Fruit fly (Drosophila melanogaster) whole organism, embryonic: ENCODE data around the gene dsx-c73A.
A peak's percentile ranks its signal among the peaks of the same experiment; 100 is the strongest.

Experiments used
- Abd-B ChIP-seq: fragments of 200-800 bp; sonication (Bioruptor generic); optimal IDR thresholded peaks from 2 replicates; lab custom pipeline; 2018; ENCODE audit warnings: missing biosample characterization, mild to moderate bottlenecking, missing genetic modification characterization, moderate library complexity
- Blimp-1 ChIP-seq: fragments of 200-800 bp; sonication (Bioruptor generic); optimal IDR thresholded peaks from 3 replicates; lab custom pipeline; 2018; ENCODE audit warnings: missing biosample characterization, missing genetic modification characterization, mild to moderate bottlenecking, moderate library complexity, missing genetic modification reagents
- CG10267 ChIP-seq: fragments of 200-800 bp; sonication (Bioruptor generic); optimal IDR thresholded peaks from 2 replicates; lab custom pipeline; 2018; ENCODE audit warnings: missing biosample characterization, mild to moderate bottlenecking, missing genetic modification characterization, moderate library complexity
- CG10366 ChIP-seq: fragments of 200-800 bp; sonication (Bioruptor generic); IDR thresholded peaks from 2 replicates; pipeline ENCODE4 v1.3.6; 2022; ENCODE audit warnings: missing biosample characterization, missing genetic modification characterization
- CG10565 ChIP-seq: fragments of 200-800 bp; sonication (Bioruptor generic); optimal IDR thresholded peaks from 3 replicates; lab custom pipeline; 2016; ENCODE audit warnings: missing biosample characterization, mild to moderate bottlenecking, missing genetic modification characterization
- CG10979 ChIP-seq: fragments of 200-800 bp; sonication (Bioruptor generic); optimal IDR thresholded peaks from 2 replicates; lab custom pipeline; 2018; ENCODE audit warnings: missing biosample characterization, mild to moderate bottlenecking, missing genetic modification characterization, moderate library complexity
- CG11504 ChIP-seq: fragments of 200-800 bp; sonication (Bioruptor generic); optimal IDR thresholded peaks from 3 replicates; lab custom pipeline; 2019; ENCODE audit warnings: missing biosample characterization, mild to moderate bottlenecking, missing genetic modification characterization, moderate library complexity
- CG12391 ChIP-seq: fragments of 200-800 bp; sonication (Bioruptor generic); optimal IDR thresholded peaks from 3 replicates; lab custom pipeline; 2018; ENCODE audit warnings: missing biosample characterization, mild to moderate bottlenecking, missing genetic modification characterization, moderate library complexity
- CG12659 ChIP-seq: fragments of 200-800 bp; sonication (Bioruptor generic); optimal IDR thresholded peaks from 3 replicates; lab custom pipeline; 2017; ENCODE audit warnings: mild to moderate bottlenecking, missing biosample characterization, missing genetic modification reagents, missing genetic modification characterization
- CG12769 ChIP-seq: fragments of 200-800 bp; sonication (Bioruptor generic); optimal IDR thresholded peaks from 2 replicates; lab custom pipeline; 2019; ENCODE audit warnings: missing biosample characterization, mild to moderate bottlenecking, missing genetic modification characterization, moderate library complexity
- CG15269 ChIP-seq: fragments of 200-800 bp; sonication (Bioruptor generic); optimal IDR thresholded peaks from 2 replicates; lab custom pipeline; 2018; ENCODE audit warnings: missing biosample characterization, mild to moderate bottlenecking, missing genetic modification characterization, moderate library complexity
- CG16815 ChIP-seq: fragments of 200-800 bp; sonication (Bioruptor generic); optimal IDR thresholded peaks from 3 replicates; lab custom pipeline; 2017; ENCODE audit warnings: missing biosample characterization, mild to moderate bottlenecking, missing genetic modification characterization
- CG17361 ChIP-seq: fragments of 200-800 bp; sonication (Bioruptor generic); IDR thresholded peaks from 3 replicates; pipeline ENCODE4 v1.3.6; 2022; ENCODE audit warnings: missing biosample characterization, missing genetic modification characterization
- CG17385 ChIP-seq: fragments of 200-800 bp; sonication (Bioruptor generic); optimal IDR thresholded peaks from 3 replicates; lab custom pipeline; 2018; ENCODE audit warnings: missing biosample characterization, mild to moderate bottlenecking, missing genetic modification characterization
- CG18262 ChIP-seq: fragments of 200-800 bp; optimal IDR thresholded peaks from 3 replicates; lab custom pipeline; 2019; ENCODE audit warnings: missing biosample characterization, mild to moderate bottlenecking, missing genetic modification characterization, moderate library complexity
- CG2678 ChIP-seq: fragments of 200-800 bp; sonication (Bioruptor generic); optimal IDR thresholded peaks from 3 replicates; lab custom pipeline; 2019; ENCODE audit warnings: missing biosample characterization, mild to moderate bottlenecking, missing genetic modification characterization, moderate library complexity
- CG2712 ChIP-seq: fragments of 200-800 bp; optimal IDR thresholded peaks from 3 replicates; lab custom pipeline; 2019; ENCODE audit warnings: missing biosample characterization, mild to moderate bottlenecking, missing genetic modification characterization, moderate library complexity
- CG31441 ChIP-seq: fragments of 200-800 bp; sonication (Bioruptor generic); IDR thresholded peaks from 2 replicates; pipeline ENCODE4 v1.3.6; 2022; ENCODE audit warnings: missing biosample characterization, missing genetic modification characterization
- CG32772 ChIP-seq: fragments of 200-800 bp; sonication (Bioruptor generic); IDR thresholded peaks from 2 replicates; pipeline ENCODE4 v1.3.6; 2022; ENCODE audit warnings: missing biosample characterization, missing genetic modification characterization
- CG7556 ChIP-seq: fragments of 200-800 bp; sonication (Bioruptor generic); optimal IDR thresholded peaks from 2 replicates; lab custom pipeline; 2017; ENCODE audit warnings: missing biosample characterization, mild to moderate bottlenecking, missing genetic modification characterization
- CG7839 ChIP-seq: fragments of 200-800 bp; sonication (Bioruptor generic); optimal IDR thresholded peaks from 3 replicates; lab custom pipeline; 2018; ENCODE audit warnings: missing biosample characterization, mild to moderate bottlenecking, missing genetic modification characterization, moderate library complexity
- CG8388 ChIP-seq: fragments of 200-800 bp; sonication (Bioruptor generic); optimal IDR thresholded peaks from 2 replicates; lab custom pipeline; 2019; ENCODE audit warnings: missing biosample characterization, mild to moderate bottlenecking, missing genetic modification characterization, moderate library complexity
- CG9437 ChIP-seq: fragments of 200-800 bp; sonication (Bioruptor generic); optimal IDR thresholded peaks from 2 replicates; lab custom pipeline; 2018; ENCODE audit warnings: missing biosample characterization, mild to moderate bottlenecking, missing genetic modification characterization
- CG9727 ChIP-seq: fragments of 200-800 bp; sonication (Bioruptor generic); optimal IDR thresholded peaks from 3 replicates; lab custom pipeline; 2017; ENCODE audit warnings: missing biosample characterization, mild to moderate bottlenecking, missing genetic modification characterization
- Camta ChIP-seq: fragments of 200-800 bp; sonication (Bioruptor generic); optimal IDR thresholded peaks from 2 replicates; lab custom pipeline; 2016; ENCODE audit warnings: missing biosample characterization, missing genetic modification characterization
- Fer3 ChIP-seq: fragments of 200-800 bp; sonication (Bioruptor generic); optimal IDR thresholded peaks from 2 replicates; lab custom pipeline; 2018; ENCODE audit warnings: missing biosample characterization, mild to moderate bottlenecking, missing genetic modification characterization, moderate library complexity
- Meics ChIP-seq: fragments of 200-800 bp; sonication (Bioruptor generic); optimal IDR thresholded peaks from 2 replicates; lab custom pipeline; 2017; ENCODE audit warnings: missing biosample characterization, mild to moderate bottlenecking, missing genetic modification characterization
- NFAT ChIP-seq: fragments of 200-800 bp; sonication (Bioruptor generic); IDR thresholded peaks from 2 replicates; pipeline ENCODE4 v1.3.6; 2022; ENCODE audit warnings: missing biosample characterization, missing genetic modification characterization
- Optix ChIP-seq: fragments of 200-800 bp; sonication (Bioruptor generic); IDR thresholded peaks from 3 replicates; pipeline ENCODE4 v1.3.6; 2022; ENCODE audit warnings: missing biosample characterization, missing genetic modification characterization
- Poxn ChIP-seq: fragments of 200-800 bp; sonication (Bioruptor generic); IDR thresholded peaks from 2 replicates; pipeline ENCODE4 v1.3.6; 2022; ENCODE audit warnings: missing biosample characterization, missing genetic modification characterization
- Sox102F ChIP-seq: fragments of 200-800 bp; sonication (Bioruptor generic); optimal IDR thresholded peaks from 2 replicates; lab custom pipeline; 2018; ENCODE audit warnings: missing biosample characterization, mild to moderate bottlenecking, missing genetic modification characterization, moderate library complexity
- dmrt99B ChIP-seq: fragments of 200-800 bp; sonication (Bioruptor generic); optimal IDR thresholded peaks from 2 replicates; lab custom pipeline; 2018; ENCODE audit warnings: missing biosample characterization, mild to moderate bottlenecking, missing genetic modification characterization, moderate library complexity
- eyg ChIP-seq: fragments of 200-800 bp; sonication (Bioruptor generic); optimal IDR thresholded peaks from 3 replicates; lab custom pipeline; 2016; ENCODE audit warnings: missing biosample characterization, missing genetic modification characterization
- fd96Cb ChIP-seq: fragments of 200-800 bp; sonication (Bioruptor generic); optimal IDR thresholded peaks from 2 replicates; lab custom pipeline; 2018; ENCODE audit warnings: missing biosample characterization, mild to moderate bottlenecking, missing genetic modification characterization, moderate library complexity
- fu2 ChIP-seq: fragments of 200-800 bp; sonication (Bioruptor generic); optimal IDR thresholded peaks from 2 replicates; lab custom pipeline; 2016; ENCODE audit warnings: missing biosample characterization, missing genetic modification characterization
- gce ChIP-seq: fragments of 200-800 bp; sonication (Bioruptor generic); IDR thresholded peaks from 3 replicates; pipeline ENCODE4 v1.3.6; 2022; ENCODE audit warnings: missing biosample characterization, missing genetic modification characterization
- grau ChIP-seq: fragments of 200-800 bp; optimal IDR thresholded peaks from 3 replicates; lab custom pipeline; 2019; ENCODE audit warnings: missing biosample characterization, mild to moderate bottlenecking, missing genetic modification characterization, moderate library complexity
- lmd ChIP-seq: fragments of 200-800 bp; sonication (Bioruptor generic); IDR thresholded peaks from 2 replicates; pipeline ENCODE4 v1.3.6; 2022; ENCODE audit warnings: missing biosample characterization, missing genetic modification characterization
- nmo ChIP-seq: fragments of 200-800 bp; sonication (Bioruptor generic); optimal IDR thresholded peaks from 2 replicates; lab custom pipeline; 2018; ENCODE audit warnings: missing biosample characterization, mild to moderate bottlenecking, missing genetic modification characterization, moderate library complexity
- oc ChIP-seq: fragments of 200-800 bp; sonication (Bioruptor generic); optimal IDR thresholded peaks from 2 replicates; lab custom pipeline; 2018; ENCODE audit warnings: missing biosample characterization, mild to moderate bottlenecking, missing genetic modification characterization, moderate library complexity
- org-1 ChIP-seq: fragments of 200-800 bp; sonication (Bioruptor generic); optimal IDR thresholded peaks from 2 replicates; lab custom pipeline; 2017; ENCODE audit warnings: missing biosample characterization, missing genetic modification characterization
- pan ChIP-seq, 4 experiments: fragments of >200 bp in 3 of 4; fragments of 200-800 bp in 1 of 4; sonication (Bioruptor generic) in 1 of 4; optimal IDR thresholded peaks in 3 of 4; IDR thresholded peaks in 1 of 4; 2 replicates each; pipeline versions ENCODE4 v1.3.6 to Lab custom; 2017 to 2022; ENCODE audit warnings: missing biosample characterization in 2 of 4, missing genetic modification characterization in 2 of 4, mixed read lengths in 1 of 4
- phol ChIP-seq: fragments of 200-800 bp; sonication (Bioruptor generic); optimal IDR thresholded peaks from 3 replicates; lab custom pipeline; 2018; ENCODE audit warnings: missing biosample characterization, mild to moderate bottlenecking, missing genetic modification characterization, moderate library complexity
- prd ChIP-seq, 3 experiments: fragments of >200 bp in 2 of 3; fragments of 200-800 bp in 1 of 3; sonication (Bioruptor generic) in 1 of 3; optimal IDR thresholded peaks in 2 of 3; IDR thresholded peaks in 1 of 3; 2 replicates in 2 of 3; 3 replicates in 1 of 3; pipeline versions ENCODE4 v1.3.6 to Lab custom; 2017 to 2022; ENCODE audit warnings: missing biosample characterization in 1 of 3, missing genetic modification characterization in 1 of 3
- row ChIP-seq: fragments of 200-800 bp; sonication (Bioruptor generic); IDR thresholded peaks from 3 replicates; pipeline ENCODE4 v1.3.6; 2022; ENCODE audit warnings: missing biosample characterization, missing genetic modification characterization
- sug ChIP-seq: fragments of 200-800 bp; optimal IDR thresholded peaks from 2 replicates; lab custom pipeline; 2019; ENCODE audit warnings: missing biosample characterization, mild to moderate bottlenecking, missing genetic modification characterization, moderate library complexity
- zen ChIP-seq: fragments of 200-800 bp; sonication (Bioruptor generic); optimal IDR thresholded peaks from 3 replicates; lab custom pipeline; 2018; ENCODE audit warnings: missing biosample characterization, mild to moderate bottlenecking, missing genetic modification characterization, moderate library complexity

The dsx-c73A gene

dm6 chr3L:16393700-16394099 is 58.1 kb downstream of the dsx-c73A start (continued):
- TF ChIP-seq row (GFP tag; lab: Robert Waterston, UW) (peak; percentile 43; the same call in 2 of the 3 replicates), Optix (no peak), CG16815 (GFP tag; lab: Kevin White, UChicago) (no peak), gce (GFP tag; lab: Robert Waterston, UW) (no peak), prd (optimal IDR thresholded peaks at IDR 0.05; lab: Kevin White, UChicago) (no peak), prd (GFP tag; IDR thresholded peaks at IDR 0.05; lab: Robert Waterston, UW) (no peak), sug (tag; lab: Kevin White, UChicago) (peak; percentile 5), CG10565 (GFP tag; lab: Kevin White, UChicago) (no peak), NFAT (GFP tag; lab: Robert Waterston, UW) (0 out of 2 replicates have a peak, but pooled peaks have one; percentile 4), zen (tag; lab: Kevin White, UChicago) (peak; percentile 11), eyg (GFP tag; lab: Kevin White, UChicago) (no peak)

dm6 chr3L:16392874-16393273 is 58.9 kb downstream of the dsx-c73A start:
- TF ChIP-seq CG9727 (GFP tag; lab: Kevin White, UChicago) (peak; percentile 30), Fer3 (peak; percentile 0), CG9437 (GFP tag; lab: Kevin White, UChicago) (peak; percentile 33), grau (peak; percentile 41), Camta (GFP tag; lab: Kevin White, UChicago) (no peak), Abd-B (no peak), CG7839 (tag; lab: Kevin White, UChicago) (peak; percentile 40), CG12659 (peak; percentile 9), row (GFP tag; lab: Robert Waterston, UW) (0 out of 3 replicates have a peak, but pooled peaks have one; percentile 12), CG2678 (peak; percentile 62), CG10267 (tag; lab: Kevin White, UChicago) (peak; percentile 1), CG17385 (peak; percentile 13), nmo (GFP tag; lab: Kevin White, UChicago) (peak; percentile 32), CG12391 (tag; lab: Kevin White, UChicago) (peak; percentile 3), CG8388 (GFP tag; lab: Kevin White, UChicago) (no peak), CG11504 (tag; lab: Kevin White, UChicago) (peak; percentile 60), CG31441 (GFP tag; lab: Robert Waterston, UW) (peak; percentile 43; the same call in 1 of the 2 replicates), CG7556 (GFP tag; lab: Kevin White, UChicago) (peak; percentile 22), CG18262 (peak; percentile 24), CG32772 (GFP tag; lab: Robert Waterston, UW) (0 out of 2 replicates have a peak, but pooled peaks have one; percentile 29), Poxn (GFP tag; lab: Robert Waterston, UW) (no peak), CG17361 (peak; percentile 61; the same call in 2 of the 3 replicates), CG12769 (tag; lab: Kevin White, UChicago) (no peak), CG10979 (tag; lab: Kevin White, UChicago) (peak; percentile 37), CG15269 (tag; lab: Kevin White, UChicago) (peak; percentile 51), Blimp-1 (GFP tag; lab: Kevin White, UChicago) (peak; percentile 5), fd96Cb (peak; percentile 12), pan (optimal IDR thresholded peaks at IDR 0.05; lab: Kevin White, UChicago) (no peak), pan (GFP tag; optimal IDR thresholded peaks at IDR 0.05 in 1 of 2, IDR thresholded peaks at IDR 0.05 in 1 of 2) (peak in 1 of 2 experiments; percentile 31), Sox102F (GFP tag; lab: Kevin White, UChicago) (peak; percentile 23), Meics (GFP tag; lab: Kevin White, UChicago) (peak; percentile 47), org-1 (GFP tag; lab: Kevin White, UChicago) (no peak), phol (tag; lab: Kevin White, UChicago) (peak; percentile 61), CG2712 (peak; percentile 27), CG10366 (GFP tag; lab: Robert Waterston, UW) (no peak), fu2 (GFP tag; lab: Kevin White, UChicago) (no peak), dmrt99B (tag; lab: Kevin White, UChicago) (peak; percentile 45), oc (tag; lab: Kevin White, UChicago) (no peak), lmd (GFP tag; lab: Robert Waterston, UW) (0 out of 2 replicates have a peak, but pooled peaks have one; percentile 24)
